Fruit fly (Drosophila melanogaster) whole organism, embryonic: Measurements from ENCODE around the gene Rpn10.

Source experiments
- Ada2b ChIP-seq: fragments of 200-800 bp; sonication (Bioruptor generic); IDR thresholded peaks from 2 replicates; pipeline ENCODE4 v1.3.6; 2022; ENCODE audit warnings: missing biosample characterization, missing genetic modification characterization
- Atf3 ChIP-seq: fragments of 200-800 bp; sonication (Bioruptor generic); optimal IDR thresholded peaks from 3 replicates; lab custom pipeline; 2016; ENCODE audit warnings: missing biosample characterization, missing genetic modification characterization
- CG10462 ChIP-seq: fragments of 200-800 bp; sonication (Bioruptor generic); optimal IDR thresholded peaks from 2 replicates; lab custom pipeline; 2016; ENCODE audit warnings: missing biosample characterization, missing genetic modification characterization
- CG11398 ChIP-seq: fragments of 200-800 bp; sonication (Bioruptor generic); optimal IDR thresholded peaks from 2 replicates; lab custom pipeline; 2016; ENCODE audit warnings: missing biosample characterization, missing genetic modification characterization
- CG12155 ChIP-seq: fragments of 200-800 bp; sonication (Bioruptor generic); optimal IDR thresholded peaks from 3 replicates; lab custom pipeline; 2016; ENCODE audit warnings: missing biosample characterization, missing genetic modification characterization
- CG13287 ChIP-seq: fragments of 200-800 bp; sonication (Bioruptor generic); IDR thresholded peaks from 2 replicates; pipeline ENCODE4 v1.3.6; 2022; ENCODE audit warnings: missing biosample characterization, missing genetic modification characterization; ENCODE audit not compliant: partially characterized antibody
- CG15073 ChIP-seq: fragments of 200-800 bp; sonication (Bioruptor generic); optimal IDR thresholded peaks from 2 replicates; lab custom pipeline; 2016; ENCODE audit warnings: missing biosample characterization, missing genetic modification characterization
- CG1529 ChIP-seq: fragments of 200-800 bp; sonication (Bioruptor generic); optimal IDR thresholded peaks from 3 replicates; lab custom pipeline; 2018; ENCODE audit warnings: missing biosample characterization, missing genetic modification characterization
- CG17328 ChIP-seq: fragments of 200-800 bp; sonication (Bioruptor generic); IDR thresholded peaks from 2 replicates; pipeline ENCODE4 v1.3.6; 2022; ENCODE audit warnings: missing biosample characterization, missing genetic modification characterization
- CG17361 ChIP-seq: fragments of 200-800 bp; sonication (Bioruptor generic); IDR thresholded peaks from 3 replicates; pipeline ENCODE4 v1.3.6; 2022; ENCODE audit warnings: missing biosample characterization, missing genetic modification characterization
- CG2120 ChIP-seq: fragments of 200-800 bp; sonication (Bioruptor generic); optimal IDR thresholded peaks from 3 replicates; lab custom pipeline; 2016; ENCODE audit warnings: missing biosample characterization, missing genetic modification characterization
- CG2199 ChIP-seq: fragments of 200-800 bp; sonication (Bioruptor generic); IDR thresholded peaks from 3 replicates; pipeline ENCODE4 v1.3.6; 2022; ENCODE audit warnings: missing biosample characterization, missing genetic modification characterization
- CG2875 ChIP-seq: fragments of 200-800 bp; sonication (Bioruptor generic); optimal IDR thresholded peaks from 2 replicates; lab custom pipeline; 2017; ENCODE audit warnings: missing biosample characterization, mild to moderate bottlenecking, missing genetic modification characterization, missing genetic modification reagents
- CG5180 ChIP-seq: fragments of 200-800 bp; sonication (Bioruptor generic); optimal IDR thresholded peaks from 3 replicates; lab custom pipeline; 2017; ENCODE audit warnings: missing biosample characterization, missing genetic modification characterization, mild to moderate bottlenecking, moderate library complexity, missing genetic modification reagents
- CG6854 ChIP-seq: fragments of 200-800 bp; sonication (Bioruptor generic); optimal IDR thresholded peaks from 3 replicates; lab custom pipeline; 2017; ENCODE audit warnings: missing biosample characterization, mild to moderate bottlenecking, missing genetic modification characterization
- CG7271 ChIP-seq: fragments of 200-800 bp; sonication (Bioruptor generic); optimal IDR thresholded peaks from 2 replicates; lab custom pipeline; 2018; ENCODE audit warnings: missing biosample characterization, mild to moderate bottlenecking, missing genetic modification characterization, moderate library complexity
- CG7786 ChIP-seq: fragments of 200-800 bp; sonication (Bioruptor generic); optimal IDR thresholded peaks from 2 replicates; lab custom pipeline; 2016; ENCODE audit warnings: missing biosample characterization, missing genetic modification characterization
- CG8290 ChIP-seq, 3 experiments: fragments of 200-800 bp; sonication (Bioruptor generic); optimal IDR thresholded peaks; 2 replicates each; lab custom pipeline; 2016 to 2019; ENCODE audit warnings: missing biosample characterization in 3 of 3, missing genetic modification characterization in 3 of 3, mild to moderate bottlenecking in 2 of 3, moderate library complexity in 1 of 3
- CG8359 ChIP-seq: fragments of 200-800 bp; sonication (Bioruptor generic); optimal IDR thresholded peaks from 2 replicates; lab custom pipeline; 2017; ENCODE audit warnings: missing biosample characterization, mild to moderate bottlenecking, missing genetic modification characterization, borderline replicate concordance
- CG8388 ChIP-seq: fragments of 200-800 bp; sonication (Bioruptor generic); optimal IDR thresholded peaks from 2 replicates; lab custom pipeline; 2019; ENCODE audit warnings: missing biosample characterization, mild to moderate bottlenecking, missing genetic modification characterization, moderate library complexity
- CG9609 ChIP-seq: fragments of 200-800 bp; sonication (Bioruptor generic); optimal IDR thresholded peaks from 3 replicates; lab custom pipeline; 2016; ENCODE audit warnings: missing biosample characterization, missing genetic modification characterization
- Dip3 ChIP-seq: fragments of 200-800 bp; sonication (Bioruptor generic); optimal IDR thresholded peaks from 3 replicates; lab custom pipeline; 2016; ENCODE audit warnings: missing biosample characterization, missing genetic modification characterization
- Drgx ChIP-seq: fragments of 200-800 bp; sonication (Bioruptor generic); IDR thresholded peaks from 2 replicates; pipeline ENCODE4 v1.3.6; 2022; ENCODE audit warnings: missing biosample characterization, missing genetic modification characterization
- Gug ChIP-seq: fragments of 200-800 bp; sonication (Bioruptor generic); IDR thresholded peaks from 4 replicates; pipeline ENCODE4 v1.3.6; 2022; ENCODE audit warnings: missing biosample characterization, missing genetic modification characterization
- HLH4C ChIP-seq: fragments of 200-800 bp; sonication (Bioruptor generic); IDR thresholded peaks from 3 replicates; pipeline ENCODE4 v1.3.6; 2022; ENCODE audit warnings: missing biosample characterization, missing genetic modification characterization; ENCODE audit not compliant: partially characterized antibody
- Hey ChIP-seq: fragments of 200-800 bp; sonication (Bioruptor generic); optimal IDR thresholded peaks from 3 replicates; lab custom pipeline; 2018; ENCODE audit warnings: missing biosample characterization, mild to moderate bottlenecking, missing genetic modification characterization
- Med ChIP-seq: fragments of 200-800 bp; sonication (Bioruptor generic); peaks from one replicate; lab custom pipeline; 2016; ENCODE audit warnings: missing biosample characterization, missing genetic modification characterization, mild to moderate bottlenecking, inconsistent platforms, moderate library complexity
- Pdp1 ChIP-seq, 2 experiments: fragments of 200-800 bp; sonication (Bioruptor generic); optimal IDR thresholded peaks; 3 replicates each; lab custom pipeline; 2016; ENCODE audit warnings: missing biosample characterization in 2 of 2, missing genetic modification characterization in 2 of 2, mild to moderate bottlenecking in 1 of 2, moderate library complexity in 1 of 2
- Side ChIP-seq: fragments of 200-800 bp; sonication (Bioruptor generic); optimal IDR thresholded peaks from 2 replicates; lab custom pipeline; 2016; ENCODE audit warnings: missing biosample characterization, missing genetic modification characterization
- Sox102F ChIP-seq: fragments of 200-800 bp; sonication (Bioruptor generic); optimal IDR thresholded peaks from 2 replicates; lab custom pipeline; 2018; ENCODE audit warnings: missing biosample characterization, mild to moderate bottlenecking, missing genetic modification characterization, moderate library complexity
- Vsx1 ChIP-seq: fragments of 200-800 bp; sonication (Bioruptor generic); optimal IDR thresholded peaks from 2 replicates; lab custom pipeline; 2017; ENCODE audit warnings: missing biosample characterization, mild to moderate bottlenecking, missing genetic modification characterization, missing genetic modification reagents
- Xrp1 ChIP-seq: fragments of 200-800 bp; sonication (Bioruptor generic); IDR thresholded peaks from 2 replicates; pipeline ENCODE4 v1.3.6; 2022; ENCODE audit warnings: missing biosample characterization, missing genetic modification characterization
- al ChIP-seq: fragments of 200-800 bp; sonication (Bioruptor generic); IDR thresholded peaks from 2 replicates; pipeline ENCODE4 v1.3.6; 2022; ENCODE audit warnings: missing biosample characterization, missing genetic modification characterization
- aop ChIP-seq: fragments of 200-800 bp; sonication (Bioruptor generic); IDR thresholded peaks from 2 replicates; pipeline ENCODE4 v1.3.6; 2022; ENCODE audit warnings: missing biosample characterization, missing genetic modification characterization
- ase ChIP-seq: fragments of 200-800 bp; sonication (Bioruptor generic); IDR thresholded peaks from 3 replicates; pipeline ENCODE4 v1.3.6; 2022; ENCODE audit warnings: missing biosample characterization, missing genetic modification characterization
- bab2 ChIP-seq: fragments of 200-800 bp; sonication (Bioruptor generic); optimal IDR thresholded peaks from 2 replicates; lab custom pipeline; 2016; ENCODE audit warnings: missing biosample characterization, missing genetic modification characterization
- bigmax ChIP-seq: fragments of 200-800 bp; sonication (Bioruptor generic); optimal IDR thresholded peaks from 2 replicates; lab custom pipeline; 2018; ENCODE audit warnings: missing biosample characterization, mild to moderate bottlenecking, missing genetic modification characterization
- bowl ChIP-seq: fragments of 200-800 bp; sonication (Bioruptor generic); IDR thresholded peaks from 2 replicates; pipeline ENCODE4 v1.3.6; 2022; ENCODE audit warnings: missing biosample characterization, missing genetic modification characterization
- bsh ChIP-seq, 2 experiments: fragments of 200-800 bp; sonication (Bioruptor generic); optimal IDR thresholded peaks; 2 replicates each; lab custom pipeline; 2017 to 2018; ENCODE audit warnings: mild to moderate bottlenecking in 2 of 2, missing biosample characterization in 2 of 2, missing genetic modification characterization in 2 of 2, moderate library complexity in 1 of 2
- chif ChIP-seq, 2 experiments: fragments of 200-800 bp; sonication (Bioruptor generic); optimal IDR thresholded peaks; 3 replicates each; lab custom pipeline; 2016; ENCODE audit warnings: missing biosample characterization in 2 of 2, missing genetic modification characterization in 2 of 2
- crol ChIP-seq: fragments of 200-800 bp; sonication (Bioruptor generic); IDR thresholded peaks from 2 replicates; pipeline ENCODE4 v1.3.6; 2022; ENCODE audit warnings: missing biosample characterization, missing genetic modification characterization
- eve ChIP-seq, 2 experiments: fragments of >200 bp; optimal IDR thresholded peaks; 2 replicates each; lab custom pipeline; 2017; ENCODE audit warnings: missing biosample characterization in 2 of 2, missing genetic modification characterization in 2 of 2
- eyg ChIP-seq: fragments of 200-800 bp; sonication (Bioruptor generic); optimal IDR thresholded peaks from 3 replicates; lab custom pipeline; 2016; ENCODE audit warnings: missing biosample characterization, missing genetic modification characterization
- her ChIP-seq: fragments of 200-800 bp; sonication (Bioruptor generic); optimal IDR thresholded peaks from 2 replicates; lab custom pipeline; 2016; ENCODE audit warnings: missing biosample characterization, missing genetic modification characterization
- hkb ChIP-seq, 2 experiments: fragments of 200-800 bp in 1 of 2; fragments of >200 bp in 1 of 2; sonication (Bioruptor generic) in 1 of 2; IDR thresholded peaks in 1 of 2; optimal IDR thresholded peaks in 1 of 2; 2 replicates each; pipeline versions ENCODE4 v1.3.6 to Lab custom; 2017 to 2022; ENCODE audit warnings: missing biosample characterization in 1 of 2, missing genetic modification characterization in 1 of 2
- ind ChIP-seq: fragments of 200-800 bp; sonication (Bioruptor generic); optimal IDR thresholded peaks from 3 replicates; lab custom pipeline; 2016; ENCODE audit warnings: missing biosample characterization, missing genetic modification characterization
- maf-S ChIP-seq: fragments of 200-800 bp; sonication (Bioruptor generic); optimal IDR thresholded peaks from 2 replicates; lab custom pipeline; 2016; ENCODE audit warnings: missing biosample characterization, missing genetic modification characterization
- nom ChIP-seq: fragments of 200-800 bp; sonication (Bioruptor generic); optimal IDR thresholded peaks from 2 replicates; lab custom pipeline; 2017; ENCODE audit warnings: missing biosample characterization, missing genetic modification characterization, mild to moderate bottlenecking, moderate library complexity, missing genetic modification reagents
- zfh1 ChIP-seq: fragments of 200-800 bp; sonication (Bioruptor generic); IDR thresholded peaks from 3 replicates; pipeline ENCODE4 v1.3.6; 2022; ENCODE audit warnings: missing biosample characterization, missing genetic modification characterization

Rpn10 gene

DNA sequence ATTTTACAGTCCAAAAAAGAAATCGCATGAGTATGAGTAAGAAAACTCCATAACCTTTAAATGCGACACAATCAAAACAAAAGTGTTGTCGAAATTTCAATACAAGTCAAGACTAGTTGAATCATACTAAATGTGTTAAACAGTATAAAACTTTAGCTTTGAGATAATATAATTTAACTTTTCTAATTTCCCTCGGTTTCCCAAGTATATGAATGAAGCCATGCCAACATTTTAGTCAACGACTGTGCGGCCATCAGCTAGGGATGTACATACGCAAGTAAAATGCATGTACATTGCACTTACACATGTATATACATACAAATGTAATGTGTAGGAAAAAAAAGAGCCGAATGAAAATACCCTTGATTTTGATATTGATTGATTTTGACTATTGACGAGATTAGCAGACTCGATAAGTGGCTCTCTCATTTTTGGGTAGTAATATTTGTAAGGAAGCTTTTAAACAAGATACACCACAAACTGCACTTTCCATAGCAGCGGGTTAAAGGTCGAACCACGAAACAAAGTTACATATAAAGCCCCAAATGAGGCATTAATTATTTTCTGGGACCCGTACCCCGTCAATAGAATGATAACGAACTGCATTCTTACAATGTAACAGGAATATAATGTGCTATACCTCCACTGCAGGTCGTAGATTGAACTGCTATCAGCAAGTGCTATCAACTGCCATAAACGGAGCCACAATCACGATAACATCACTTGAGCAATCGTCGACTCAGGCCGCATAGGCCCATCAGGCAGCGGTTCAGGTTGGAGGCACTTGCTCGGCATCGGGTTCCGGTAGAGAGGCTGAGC, 12.5 kb upstream of the Rpn10 start (continued):
- TF ChIP-seq CG10462, result no peak
- no peak for TF ChIP-seq CG8359
- no peak for TF ChIP-seq CG12155 (GFP tag; lab: Kevin White, UChicago)
- no peak for TF ChIP-seq CG6854
- TF ChIP-seq Vsx1 (GFP tag; lab: Kevin White, UChicago), result no peak
- TF ChIP-seq CG8290 (GFP tag; optimal IDR thresholded peaks at IDR 0.05; lab: Kevin White, UChicago), result no peak
- TF ChIP-seq CG8290 (tag; optimal IDR thresholded peaks at IDR 0.05; lab: Kevin White, UChicago), result no peak
- no peak for TF ChIP-seq crol (GFP tag; lab: Robert Waterston, UW)
- TF ChIP-seq Hey, result no peak
- no peak for TF ChIP-seq zfh1 (GFP tag; lab: Robert Waterston, UW)
- 0 out of 3 replicates have a peak, but pooled peaks have one; percentile 35 for TF ChIP-seq CG17361 (GFP tag; lab: Robert Waterston, UW)
- no peak for TF ChIP-seq bab2 (GFP tag; lab: Kevin White, UChicago)
- no peak for TF ChIP-seq Side (GFP tag; lab: Kevin White, UChicago)
- no peak for TF ChIP-seq Gug
- TF ChIP-seq Xrp1 (GFP tag; lab: Robert Waterston, UW), result peak; percentile 10; the same call in 1 of the 2 replicates
- no peak for TF ChIP-seq CG7271 (tag; lab: Kevin White, UChicago)
- no peak for TF ChIP-seq CG2120
- TF ChIP-seq chif (GFP tag; optimal IDR thresholded peaks at IDR 0.05; lab: Kevin White, UChicago), result no peak
- 0 out of 3 replicates have a peak, but pooled peaks have one; percentile 20 for TF ChIP-seq CG2199
- TF ChIP-seq al (GFP tag; lab: Robert Waterston, UW), result no peak
- no peak for TF ChIP-seq Pdp1 (GFP tag; optimal IDR thresholded peaks at IDR 0.05; lab: Kevin White, UChicago)
- TF ChIP-seq CG1529 (GFP tag; lab: Kevin White, UChicago), result peak; percentile 17
- no peak for TF ChIP-seq CG8388 (GFP tag; lab: Kevin White, UChicago)
- no peak for TF ChIP-seq Atf3 (GFP tag; lab: Kevin White, UChicago)
- TF ChIP-seq CG9609 (GFP tag; lab: Kevin White, UChicago), result no peak
- no peak for TF ChIP-seq bigmax
- TF ChIP-seq CG15073 (GFP tag; lab: Kevin White, UChicago), result peak; percentile 96
- TF ChIP-seq CG17328 (GFP tag; lab: Robert Waterston, UW), result no peak
- TF ChIP-seq Ada2b, result no peak
- TF ChIP-seq CG11398 (GFP tag; lab: Kevin White, UChicago), result no peak
- TF ChIP-seq CG7786 (GFP tag; lab: Kevin White, UChicago), result no peak
- TF ChIP-seq bowl, result no peak
- TF ChIP-seq HLH4C (GFP tag; lab: Robert Waterston, UW), result no peak
- no peak for TF ChIP-seq bsh (GFP tag; optimal IDR thresholded peaks at IDR 0.05; lab: Kevin White, UChicago)
- no peak for TF ChIP-seq aop
- no peak for TF ChIP-seq ind (GFP tag; lab: Kevin White, UChicago)
- no peak for TF ChIP-seq ase (GFP tag; lab: Robert Waterston, UW)
- TF ChIP-seq eyg (GFP tag; lab: Kevin White, UChicago), result no peak
- TF ChIP-seq CG13287, result no peak
- TF ChIP-seq Sox102F, result no peak
- TF ChIP-seq Drgx (GFP tag; lab: Robert Waterston, UW), result peak; percentile 56
- no peak for TF ChIP-seq hkb (optimal IDR thresholded peaks at IDR 0.05; lab: Kevin White, UChicago)
- no peak for TF ChIP-seq hkb (GFP tag; IDR thresholded peaks at IDR 0.05; lab: Robert Waterston, UW)
- no peak for TF ChIP-seq Dip3 (GFP tag; lab: Kevin White, UChicago)
- TF ChIP-seq maf-S (GFP tag; lab: Kevin White, UChicago), result no peak
- no peak for TF ChIP-seq her (GFP tag; lab: Kevin White, UChicago)
- TF ChIP-seq eve (GFP tag; optimal IDR thresholded peaks at IDR 0.05; lab: Kevin White, UChicago), result no peak
- no peak for TF ChIP-seq nom
- TF ChIP-seq CG2875 (GFP tag; lab: Kevin White, UChicago), result peak; percentile 26
- peak; percentile 22 for TF ChIP-seq Med (GFP tag; lab: Kevin White, UChicago)
- TF ChIP-seq CG5180 (GFP tag; lab: Kevin White, UChicago), result no peak
